Worm (Caenorhabditis elegans): ENCODE results near the gene C48B4.13.
A peak's percentile ranks its signal among the peaks of the same experiment; 100 is the strongest.

DNA sequence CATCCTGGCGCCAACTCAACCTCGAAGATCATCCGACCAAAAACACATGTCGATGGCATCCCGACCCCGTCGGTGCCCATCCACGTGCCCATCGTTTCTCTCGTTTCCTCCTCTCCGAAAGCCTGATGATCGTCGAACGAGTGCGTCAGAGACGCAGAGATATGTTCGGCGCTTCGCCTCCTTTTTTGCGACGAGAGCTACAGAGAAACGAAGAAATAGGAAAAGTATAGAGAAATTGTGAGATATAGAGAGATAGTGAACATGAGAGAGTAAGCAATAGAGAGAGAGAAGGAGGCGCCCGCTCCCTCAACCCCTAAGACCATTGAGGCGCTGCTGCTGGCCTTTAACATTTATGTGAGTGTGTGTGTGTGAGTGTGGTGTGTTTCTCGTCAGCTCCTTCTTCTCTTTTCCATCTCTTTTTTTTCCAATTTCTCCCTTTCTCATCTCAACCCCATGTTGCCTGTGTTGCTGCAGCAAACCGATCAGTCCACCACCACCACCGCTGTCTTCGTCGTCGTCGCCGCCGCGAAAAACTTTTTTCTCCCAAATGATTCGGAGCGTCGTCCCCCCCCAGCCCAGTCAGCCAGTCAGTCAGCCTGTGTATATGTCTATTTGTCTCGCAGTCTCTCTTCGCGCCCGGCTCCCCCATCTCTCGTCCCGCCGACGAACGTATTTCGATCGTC lies 50.7 kb downstream of the C48B4.13 start, which contains the start of gene hlh-11:
- TF ChIP-seq cog-1 (tag; optimal IDR thresholded peaks at IDR 0.05) (no peak), ref-1 (GFP tag; conservative IDR thresholded peaks at IDR 0.05) (no peak), med-1 (GFP tag; optimal IDR thresholded peaks at IDR 0.05; ENCODE audit: insufficient read depth) (no peak), flt-1 (GFP tag; IDR thresholded peaks at IDR 0.05) (0 out of 2 replicates have a peak, but pooled peaks have one; percentile 8), ztf-29 (GFP tag; IDR thresholded peaks at IDR 0.05) (no peak), klf-2 (GFP tag; conservative IDR thresholded peaks at IDR 0.05) (0 out of 2 replicates have a peak, but pooled peaks have one; percentile 47)
